Worm (Caenorhabditis elegans): ENCODE measurements around the gene Y79H2A.12.

- TF ChIP-seq him-1 (tag; optimal IDR thresholded peaks at IDR 0.05), result no peak
- TF ChIP-seq W03F9.2 (tag; optimal IDR thresholded peaks at IDR 0.05), result no peak
These were observed 25.8 kb downstream of the Y79H2A.12 start, which contains the start of gene Y56A3A.33 for ce11 chrIII:12002850-12003249.
